Fruit fly (Drosophila melanogaster): ENCODE measurements around the gene CG7857.
A peak's percentile ranks its signal among the peaks of the same experiment; 100 is the strongest.

The CG7857 gene

dm6 chr3L:15500813-15501645 lies 3.7 kb downstream of the CG7857 start, which contains the start of gene CG7272:
Gene CG7272 (plus strand): TSS chr3L:15500938.
- no peak for TF ChIP-seq CG17806 (tag; optimal IDR thresholded peaks at IDR 0.05)
- TF ChIP-seq CG12605 (GFP tag; IDR thresholded peaks at IDR 0.05), result 0 out of 2 replicates have a peak, but pooled peaks have one; percentile 25
- TF ChIP-seq Ets98B (GFP tag; IDR thresholded peaks at IDR 0.05), result peak; percentile 58; the same call in 1 of the 2 replicates
- no peak for TF ChIP-seq CG8159 (tag; optimal IDR thresholded peaks at IDR 0.05)
- no peak for TF ChIP-seq CG10348 (GFP tag; IDR thresholded peaks at IDR 0.05)
- TF ChIP-seq CG15710 (tag; optimal IDR thresholded peaks at IDR 0.05), result peak; percentile 3
- TF ChIP-seq CG9948 (tag; optimal IDR thresholded peaks at IDR 0.05), result no peak
- no peak for TF ChIP-seq CG13204 (GFP tag; optimal IDR thresholded peaks at IDR 0.05)
- peak; percentile 49; the same call in 1 of the 2 replicates for TF ChIP-seq CG32121 (GFP tag; IDR thresholded peaks at IDR 0.05)
- TF ChIP-seq gl (tag; optimal IDR thresholded peaks at IDR 0.05), result no peak
- TF ChIP-seq CG14655 (GFP tag; optimal IDR thresholded peaks at IDR 0.05), result no peak
- peak; percentile 57; the same call in 2 of the 3 replicates for TF ChIP-seq CG4496 (GFP tag; IDR thresholded peaks at IDR 0.05)
- TF ChIP-seq fd96Ca (GFP tag; IDR thresholded peaks at IDR 0.05), result peak; percentile 60; the same call in 1 of the 3 replicates
- peak; percentile 0 for TF ChIP-seq D1 (tag; optimal IDR thresholded peaks at IDR 0.05)
- TF ChIP-seq EcR (GFP tag; optimal IDR thresholded peaks at IDR 0.05), result peak; percentile 44
- TF ChIP-seq CG8301 (tag; optimal IDR thresholded peaks at IDR 0.05), result peak; percentile 42
- TF ChIP-seq CG34367 (tag; optimal IDR thresholded peaks at IDR 0.05), result no peak
- TF ChIP-seq rn (GFP tag; IDR thresholded peaks at IDR 0.05), result no peak
- no peak for TF ChIP-seq Pif1B (GFP tag; optimal IDR thresholded peaks at IDR 0.05)
- no peak for TF ChIP-seq Pif1A (GFP tag; optimal IDR thresholded peaks at IDR 0.05)
- no peak for TF ChIP-seq Snoo (tag; optimal IDR thresholded peaks at IDR 0.05)

dm6 chr3L:15498745-15499144 lies 5.9 kb downstream of the CG7857 start, which contains the start of gene CG7275:
Gene CG7275 (plus strand): TSS chr3L:15498959.
- TF ChIP-seq Snoo (tag; optimal IDR thresholded peaks at IDR 0.05) (no peak), CG15710 (tag; optimal IDR thresholded peaks at IDR 0.05) (peak; percentile 7)

- TF ChIP-seq rn (GFP tag; IDR thresholded peaks at IDR 0.05) (no peak), CG15710 (tag; optimal IDR thresholded peaks at IDR 0.05) (no peak), gl (tag; optimal IDR thresholded peaks at IDR 0.05) (no peak), D1 (tag; optimal IDR thresholded peaks at IDR 0.05) (no peak), CG14655 (GFP tag; optimal IDR thresholded peaks at IDR 0.05) (no peak)
Observed at dm6 chr3L:15497902-15498301, 6.8 kb downstream of the CG7857 start, which contains the start of gene CG7276. Gene CG7276 (plus strand): TSS chr3L:15498202.

- no peak for TF ChIP-seq CG12605 (GFP tag; IDR thresholded peaks at IDR 0.05)
- TF ChIP-seq CG32121 (GFP tag; IDR thresholded peaks at IDR 0.05), result no peak
- no peak for TF ChIP-seq Pif1A (GFP tag; optimal IDR thresholded peaks at IDR 0.05)
- no peak for TF ChIP-seq CG9948 (tag; optimal IDR thresholded peaks at IDR 0.05)
- no peak for TF ChIP-seq CG17806 (tag; optimal IDR thresholded peaks at IDR 0.05)
- no peak for TF ChIP-seq CG34367 (tag; optimal IDR thresholded peaks at IDR 0.05)
- TF ChIP-seq fd96Ca (GFP tag; IDR thresholded peaks at IDR 0.05), result no peak
- TF ChIP-seq rn (GFP tag; IDR thresholded peaks at IDR 0.05), result no peak
Observed at dm6 chr3L:15496274-15496673, 8.4 kb downstream of the CG7857 start, which contains the start of gene CG13455. Gene CG13455 (plus strand): TSS chr3L:15496574.

- no peak for TF ChIP-seq CG12605 (GFP tag; IDR thresholded peaks at IDR 0.05)
- no peak for TF ChIP-seq EcR (GFP tag; optimal IDR thresholded peaks at IDR 0.05)
- TF ChIP-seq Snoo (tag; optimal IDR thresholded peaks at IDR 0.05), result no peak
- no peak for TF ChIP-seq CG9948 (tag; optimal IDR thresholded peaks at IDR 0.05)
Observed at dm6 chr3L:15495449-15495848, 9.2 kb downstream of the CG7857 start, which contains the start of gene CG12355. Gene CG12355 (minus strand): TSS chr3L:15495549.

dm6 chr3L:15494599-15495271 lies 10.0 kb downstream of the CG7857 start:
- TF ChIP-seq CG8159 (tag; optimal IDR thresholded peaks at IDR 0.05), result no peak
